Fruit fly (Drosophila melanogaster): Measurements from ENCODE around the gene Elp4.

The Elp4 gene

dm6 chr2L:5507082-5507481 is 16.9 kb upstream of the Elp4 start:
- TF ChIP-seq brk (GFP tag; optimal IDR thresholded peaks at IDR 0.05) (no peak), woc (GFP tag; optimal IDR thresholded peaks at IDR 0.05) (no peak), lola (GFP tag; optimal IDR thresholded peaks at IDR 0.05) (no peak), Sp1 (GFP tag; optimal IDR thresholded peaks at IDR 0.05) (no peak), N (GFP tag; optimal IDR thresholded peaks at IDR 0.05) (no peak), Jra (GFP tag; optimal IDR thresholded peaks at IDR 0.05) (no peak), fru (GFP tag; optimal IDR thresholded peaks at IDR 0.05) (no peak)

dm6 chr2L:5507823-5508438 is 16.0 kb upstream of the Elp4 start:
- TF ChIP-seq foxo (GFP tag; optimal IDR thresholded peaks at IDR 0.05) = peak in 1 of 2 experiments; percentile 64
- TF ChIP-seq Mio (GFP tag; optimal IDR thresholded peaks at IDR 0.05) = no peak
- TF ChIP-seq Hr83 (GFP tag; optimal IDR thresholded peaks at IDR 0.05; ENCODE audit: poor library complexity, severe bottlenecking) = no peak
- TF ChIP-seq dl (GFP tag; optimal IDR thresholded peaks at IDR 0.05; ENCODE audit: insufficient read depth in 1 of 2, partially characterized antibody in 2 of 2) = no peak
- TF ChIP-seq HLH106 (tag; optimal IDR thresholded peaks at IDR 0.05) = peak; percentile 16
- no peak for TF ChIP-seq Dfd (GFP tag; optimal IDR thresholded peaks at IDR 0.05)
- no peak for TF ChIP-seq Sp1 (GFP tag; optimal IDR thresholded peaks at IDR 0.05)

dm6 chr2L:5514946-5515345 is 9.0 kb upstream of the Elp4 start:
- TF ChIP-seq br (GFP tag; optimal IDR thresholded peaks at IDR 0.05) (no peak), Hr78 (GFP tag; optimal IDR thresholded peaks at IDR 0.05) (no peak), CrebA (GFP tag; optimal IDR thresholded peaks at IDR 0.05; ENCODE audit: borderline replicate concordance) (no peak), dsf (GFP tag; optimal IDR thresholded peaks at IDR 0.05; ENCODE audit: borderline replicate concordance) (no peak), Abd-B (GFP tag; optimal IDR thresholded peaks at IDR 0.05) (no peak), dmrt93B (GFP tag; optimal IDR thresholded peaks at IDR 0.05) (no peak), ey (GFP tag; optimal IDR thresholded peaks at IDR 0.05) (no peak), foxo (GFP tag; optimal IDR thresholded peaks at IDR 0.05) (no peak), Vsx2 (GFP tag; optimal IDR thresholded peaks at IDR 0.05; ENCODE audit: partially characterized antibody) (no peak), Rel (GFP tag; optimal IDR thresholded peaks at IDR 0.05) (no peak), Rel (tag; optimal IDR thresholded peaks at IDR 0.05) (no peak), Hr83 (GFP tag; optimal IDR thresholded peaks at IDR 0.05; ENCODE audit: poor library complexity, severe bottlenecking) (no peak)

dm6 chr2L:5517393-5517792 is 6.5 kb upstream of the Elp4 start, which contains the start of gene CG14020:
Gene CG14020 (plus strand): TSS chr2L:5517737.
- TF ChIP-seq psq (GFP tag; optimal IDR thresholded peaks at IDR 0.05) (no peak), dsf (GFP tag; optimal IDR thresholded peaks at IDR 0.05; ENCODE audit: borderline replicate concordance) (no peak), jim (GFP tag; optimal IDR thresholded peaks at IDR 0.05) (no peak), foxo (GFP tag; optimal IDR thresholded peaks at IDR 0.05) (no peak), woc (GFP tag; optimal IDR thresholded peaks at IDR 0.05) (no peak), Hr78 (GFP tag; optimal IDR thresholded peaks at IDR 0.05) (no peak), Vsx2 (GFP tag; optimal IDR thresholded peaks at IDR 0.05; ENCODE audit: partially characterized antibody) (no peak), rgr (GFP tag; optimal IDR thresholded peaks at IDR 0.05) (no peak), h (GFP tag; optimal IDR thresholded peaks at IDR 0.05) (no peak), Mio (GFP tag; optimal IDR thresholded peaks at IDR 0.05) (no peak), lola (GFP tag; optimal IDR thresholded peaks at IDR 0.05) (no peak), Sp1 (GFP tag; optimal IDR thresholded peaks at IDR 0.05) (no peak), CG9705 (GFP tag; optimal IDR thresholded peaks at IDR 0.05) (no peak), GATAd (GFP tag; optimal IDR thresholded peaks at IDR 0.05) (no peak), br (GFP tag; optimal IDR thresholded peaks at IDR 0.05) (no peak), CrebA (GFP tag; optimal IDR thresholded peaks at IDR 0.05; ENCODE audit: borderline replicate concordance) (no peak), brk (GFP tag; optimal IDR thresholded peaks at IDR 0.05) (no peak), ey (GFP tag; optimal IDR thresholded peaks at IDR 0.05) (no peak)

- no peak for TF ChIP-seq sv (GFP tag; optimal IDR thresholded peaks at IDR 0.05)
- TF ChIP-seq CG32264 (GFP tag; optimal IDR thresholded peaks at IDR 0.05) = no peak
- TF ChIP-seq dsf (GFP tag; optimal IDR thresholded peaks at IDR 0.05; ENCODE audit: borderline replicate concordance) = no peak
- TF ChIP-seq usp (GFP tag; optimal IDR thresholded peaks at IDR 0.05) = no peak
- no peak for TF ChIP-seq tai (GFP tag; optimal IDR thresholded peaks at IDR 0.05)
- peak; percentile 5 for TF ChIP-seq OdsH (GFP tag; optimal IDR thresholded peaks at IDR 0.05)
- no peak for TF ChIP-seq Hnf4 (GFP tag; optimal IDR thresholded peaks at IDR 0.05)
- no peak for TF ChIP-seq brk (GFP tag; optimal IDR thresholded peaks at IDR 0.05)
- peak; percentile 12 for TF ChIP-seq fru (GFP tag; optimal IDR thresholded peaks at IDR 0.05)
- no peak for TF ChIP-seq Rel (GFP tag; optimal IDR thresholded peaks at IDR 0.05)
- peak; percentile 56 for TF ChIP-seq Rel (tag; optimal IDR thresholded peaks at IDR 0.05)
- TF ChIP-seq rgr (GFP tag; optimal IDR thresholded peaks at IDR 0.05) = peak; percentile 12
- no peak for TF ChIP-seq pan (optimal IDR thresholded peaks at IDR 0.05)
- TF ChIP-seq jim (GFP tag; optimal IDR thresholded peaks at IDR 0.05) = no peak
- TF ChIP-seq CrebA (GFP tag; optimal IDR thresholded peaks at IDR 0.05; ENCODE audit: borderline replicate concordance) = no peak
- TF ChIP-seq HLH106 (tag; optimal IDR thresholded peaks at IDR 0.05) = peak; percentile 71
- TF ChIP-seq Jra (GFP tag; optimal IDR thresholded peaks at IDR 0.05) = no peak
- TF ChIP-seq Vsx2 (GFP tag; optimal IDR thresholded peaks at IDR 0.05; ENCODE audit: partially characterized antibody) = no peak
- peak; percentile 44 for TF ChIP-seq dmrt93B (GFP tag; optimal IDR thresholded peaks at IDR 0.05)
- no peak for TF ChIP-seq N (GFP tag; optimal IDR thresholded peaks at IDR 0.05)
- no peak for TF ChIP-seq lola (GFP tag; optimal IDR thresholded peaks at IDR 0.05)
- peak; percentile 50 for TF ChIP-seq h (GFP tag; optimal IDR thresholded peaks at IDR 0.05)
- no peak for TF ChIP-seq Hr78 (GFP tag; optimal IDR thresholded peaks at IDR 0.05)
- no peak for TF ChIP-seq Dif (GFP tag; optimal IDR thresholded peaks at IDR 0.05; ENCODE audit: partially characterized antibody)
- TF ChIP-seq CG9705 (GFP tag; optimal IDR thresholded peaks at IDR 0.05) = peak; percentile 20
- TF ChIP-seq Hr83 (GFP tag; optimal IDR thresholded peaks at IDR 0.05; ENCODE audit: poor library complexity, severe bottlenecking) = no peak
These were observed 4.0 kb upstream of the Elp4 start, which contains the start of the genes CG7382 and cl for dm6 chr2L:5519846-5520384. Gene CG7382 (minus strand): TSS chr2L:5519896. Gene cl (plus strand): TSS chr2L:5520135.
